Worm (Caenorhabditis elegans): ENCODE measurements around the gene F23F12.13.

DNA sequence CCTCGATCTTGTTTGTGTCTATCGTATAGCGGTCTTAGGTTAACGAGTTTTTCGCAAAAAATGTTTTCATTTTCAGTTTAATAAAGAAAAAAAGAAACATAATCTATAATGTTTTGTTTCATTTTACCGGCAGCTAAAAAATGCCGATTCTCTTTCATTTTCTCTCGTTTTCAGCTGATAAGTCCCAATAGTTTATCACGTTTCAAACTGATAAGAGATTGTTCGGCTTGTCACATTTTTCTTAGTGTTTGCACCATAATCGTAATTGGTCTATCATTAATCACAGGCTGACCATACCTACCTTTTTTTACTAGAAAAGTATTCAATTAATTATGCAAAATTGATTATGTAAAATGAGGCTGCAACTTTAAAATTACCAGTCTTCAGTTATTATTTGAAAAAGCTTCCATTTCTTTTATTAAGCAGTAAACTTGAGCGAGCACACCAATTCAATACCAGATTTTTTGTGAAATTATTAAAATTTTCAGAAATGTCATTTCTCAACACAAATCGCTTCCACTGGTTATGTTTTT lies at the start of gene F23F12.13:
- TF ChIP-seq cog-1 (tag; optimal IDR thresholded peaks at IDR 0.05): no peak
- no peak for TF ChIP-seq ztf-23 (GFP tag; IDR thresholded peaks at IDR 0.05)
- TF ChIP-seq ztf-29 (GFP tag; IDR thresholded peaks at IDR 0.05): no peak
